Worm (Caenorhabditis elegans): ENCODE results near the gene F40G12.11.
A peak's percentile ranks its signal among the peaks of the same experiment; 100 is the strongest.

The F40G12.11 gene

ce11 chrV:14322743-14323142 is 36.8 kb downstream of the F40G12.11 start, which contains the start of gene F47B8.3 (continued):
- TF ChIP-seq lin-35 (GFP tag; optimal IDR thresholded peaks at IDR 0.05) (peak; percentile 52 to 57), C16A3.4 (tag; optimal IDR thresholded peaks at IDR 0.05) (no peak), fkh-8 (tag; optimal IDR thresholded peaks at IDR 0.05) (peak; percentile 85), nhr-77 (tag; optimal IDR thresholded peaks at IDR 0.05) (no peak), snpc-4 (tag; optimal IDR thresholded peaks at IDR 0.05) (peak; percentile 55), elt-2 (tag; optimal IDR thresholded peaks at IDR 0.05) (no peak), nhr-85 (tag) (no peak), ces-1 (GFP tag; optimal IDR thresholded peaks at IDR 0.05) (no peak), ceh-63 (GFP tag; optimal IDR thresholded peaks at IDR 0.05) (no peak), pqm-1 (tag; optimal IDR thresholded peaks at IDR 0.05) (no peak), lsy-2 (tag; optimal IDR thresholded peaks at IDR 0.05) (peak; percentile 19 to 60), tlp-1 (tag; optimal IDR thresholded peaks at IDR 0.05) (no peak), lin-14 (GFP tag; optimal IDR thresholded peaks at IDR 0.05) (peak; percentile 92), vab-15 (tag; optimal IDR thresholded peaks at IDR 0.05) (no peak), skn-1 (tag; optimal IDR thresholded peaks at IDR 0.05) (no peak), snu-23 (GFP tag; optimal IDR thresholded peaks at IDR 0.05) (peak; percentile 68), rnt-1 (tag; optimal IDR thresholded peaks at IDR 0.05) (peak; percentile 47), dpl-1 (GFP tag; optimal IDR thresholded peaks at IDR 0.05) (peak; percentile 20 to 43 (median 23)), pag-3 (tag; optimal IDR thresholded peaks at IDR 0.05; ENCODE audit: borderline replicate concordance, insufficient read depth) (peak; percentile 93), sox-4 (tag; optimal IDR thresholded peaks at IDR 0.05) (no peak), nhr-47 (tag; optimal IDR thresholded peaks at IDR 0.05) (peak; percentile 51)

- TF ChIP-seq unc-98 (GFP tag; IDR thresholded peaks at IDR 0.05), result no peak
- peak; percentile 83 for TF ChIP-seq ceh-8 (GFP tag; optimal IDR thresholded peaks at IDR 0.05)
These were observed 38.8 kb downstream of the F40G12.11 start, which contains the start of the genes F47B8.4 and F47B8.18 for ce11 chrV:14324502-14325467. Gene F47B8.4 (minus strand): TSS chrV:14324673. Gene F47B8.18 (minus strand): TSS chrV:14325464.

- no peak for TF ChIP-seq ceh-88 (GFP tag; IDR thresholded peaks at IDR 0.05)
- TF ChIP-seq C04F5.9 (tag; optimal IDR thresholded peaks at IDR 0.05), result no peak
- no peak for TF ChIP-seq swsn-7 (tag; optimal IDR thresholded peaks at IDR 0.05)
- no peak for TF ChIP-seq lin-35 (GFP tag; optimal IDR thresholded peaks at IDR 0.05)
- no peak for TF ChIP-seq efl-3 (GFP tag; optimal IDR thresholded peaks at IDR 0.05)
- no peak for TF ChIP-seq ztf-11 (tag; optimal IDR thresholded peaks at IDR 0.05)
- no peak for TF ChIP-seq nhr-237 (tag; optimal IDR thresholded peaks at IDR 0.05)
- no peak for TF ChIP-seq rnt-1 (tag; optimal IDR thresholded peaks at IDR 0.05)
- TF ChIP-seq ama-1 (optimal IDR thresholded peaks at IDR 0.05), result no peak
- no peak for TF ChIP-seq aly-2 (tag; optimal IDR thresholded peaks at IDR 0.05)
- TF ChIP-seq ets-5 (GFP tag; IDR thresholded peaks at IDR 0.05), result no peak
These were observed 41.8 kb downstream of the F40G12.11 start, which contains the start of gene F47B8.5 for ce11 chrV:14327776-14328175. Gene F47B8.5 (minus strand): TSS chrV:14327876.

- TF ChIP-seq lin-39 (tag; optimal IDR thresholded peaks at IDR 0.05) (no peak), F16B12.6 (tag; optimal IDR thresholded peaks at IDR 0.05) (no peak), blmp-1 (tag; optimal IDR thresholded peaks at IDR 0.05) (peak; percentile 13), nhr-76 (tag; optimal IDR thresholded peaks at IDR 0.05) (no peak), unc-30 (tag; optimal IDR thresholded peaks at IDR 0.05) (no peak), efl-1 (optimal IDR thresholded peaks at IDR 0.05) (no peak), efl-1 (GFP tag; optimal IDR thresholded peaks at IDR 0.05 in 1 of 2) (no peak)
These were observed 42.8 kb downstream of the F40G12.11 start, which contains the start of gene pepm-1 for ce11 chrV:14328806-14329205. Gene pepm-1 (plus strand): TSS chrV:14329106.
